Worm (Caenorhabditis elegans) whole organism, L2 larva: Measurements from ENCODE around the gene K01A6.7.

Source experiments
- ZK546.5 ChIP-seq: sonication (generic microtip); optimal IDR thresholded peaks from 2 replicates; lab custom pipeline; 2017; ENCODE audit warnings: missing biosample characterization, missing genetic modification characterization
- ama-1 ChIP-seq: fragments of 150-350 bp; optimal IDR thresholded peaks from 2 replicates; lab custom pipeline; 2018; ENCODE audit warnings: inconsistent platforms
- elt-1 ChIP-seq: fragments of 150-350 bp; optimal IDR thresholded peaks from 2 replicates; lab custom pipeline; 2014; ENCODE audit warnings: missing biosample characterization, missing genetic modification characterization
- snpc-4 ChIP-seq: fragments of 150-350 bp; optimal IDR thresholded peaks from 2 replicates; lab custom pipeline; 2014; ENCODE audit warnings: missing biosample characterization, missing genetic modification characterization
- unc-62 ChIP-seq: fragments of 150-350 bp; optimal IDR thresholded peaks from 2 replicates; lab custom pipeline; 2014; ENCODE audit warnings: missing biosample characterization, missing genetic modification reagents, missing genetic modification characterization

DNA sequence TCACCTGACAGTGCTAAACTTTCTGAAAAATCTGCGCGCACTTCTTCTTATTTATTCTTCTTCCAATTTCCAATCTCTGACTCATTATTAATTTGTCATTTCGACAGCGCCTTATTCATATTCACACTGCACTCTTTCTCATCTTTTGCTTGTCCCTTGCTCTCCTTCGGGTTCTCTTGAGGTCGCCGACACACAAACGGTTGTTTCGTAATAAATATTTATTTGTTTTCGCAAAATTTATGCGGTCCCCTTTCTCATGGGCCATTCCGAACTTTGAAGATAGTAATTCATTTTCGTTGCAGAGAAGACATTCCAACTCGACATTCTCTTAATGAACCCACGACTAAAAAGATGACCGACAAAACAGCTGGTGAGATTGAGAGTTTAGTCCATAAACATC is 23.6 kb downstream of the K01A6.7 start, which contains the start of gene magi-1:
- TF ChIP-seq ZK546.5: no peak
- TF ChIP-seq unc-62 (GFP tag; lab: Kevin White, UChicago): no peak
- no peak for TF ChIP-seq ama-1 (lab: Kevin White, UChicago)
- no peak for TF ChIP-seq snpc-4 (tag; lab: Kevin White, UChicago)
- no peak for TF ChIP-seq elt-1 (tag; lab: Kevin White, UChicago)
